Worm (Caenorhabditis elegans) whole organism, L2 larva: Measurements from ENCODE around the gene nfi-1.

Source experiments
- C34F6.9 ChIP-seq: fragments of 150-350 bp; optimal IDR thresholded peaks from 2 replicates; lab custom pipeline; 2014; ENCODE audit warnings: missing biosample characterization, missing genetic modification characterization
- F13H6.1 ChIP-seq: sonication (generic microtip); optimal IDR thresholded peaks from 2 replicates; lab custom pipeline; 2016; ENCODE audit warnings: missing genetic modification characterization, missing compliant biosample characterization
- R02D3.7 ChIP-seq: fragments of 150-350 bp; optimal IDR thresholded peaks from 2 replicates; lab custom pipeline; 2014; ENCODE audit warnings: missing biosample characterization, missing genetic modification characterization
- Y55F3AM.14 ChIP-seq: fragments of 200-800 bp; sonication (Bioruptor generic); optimal IDR thresholded peaks from 2 replicates; lab custom pipeline; 2018; ENCODE audit warnings: mild to moderate bottlenecking, missing genetic modification characterization, missing compliant biosample characterization
- alr-1 ChIP-seq: fragments of 150-350 bp; optimal IDR thresholded peaks from 2 replicates; lab custom pipeline; 2014; ENCODE audit warnings: missing biosample characterization, missing genetic modification characterization
- aly-2 ChIP-seq: fragments of 150-350 bp; optimal IDR thresholded peaks from 2 replicates; lab custom pipeline; 2014; ENCODE audit warnings: missing biosample characterization, missing genetic modification characterization
- ama-1 ChIP-seq: fragments of 150-350 bp; optimal IDR thresholded peaks from 2 replicates; lab custom pipeline; 2018; ENCODE audit warnings: inconsistent platforms
- blmp-1 ChIP-seq: sonication (generic microtip); optimal IDR thresholded peaks from 2 replicates; lab custom pipeline; 2017; ENCODE audit warnings: missing genetic modification characterization, mild to moderate bottlenecking, missing compliant biosample characterization, antibody characterized with exemption, moderate library complexity; ENCODE audit not compliant: insufficient read depth
- ceh-16 ChIP-seq: fragments of 150-350 bp; optimal IDR thresholded peaks from 2 replicates; lab custom pipeline; 2014; ENCODE audit warnings: missing biosample characterization, missing genetic modification characterization
- ceh-82 ChIP-seq: fragments of 150-350 bp; optimal IDR thresholded peaks from 2 replicates; lab custom pipeline; 2014; ENCODE audit warnings: missing biosample characterization, missing genetic modification characterization
- crh-2 ChIP-seq: sonication (generic microtip); optimal IDR thresholded peaks from 2 replicates; lab custom pipeline; 2017; ENCODE audit warnings: missing biosample characterization, missing genetic modification characterization
- dmd-4 ChIP-seq: sonication (generic microtip); optimal IDR thresholded peaks from 2 replicates; lab custom pipeline; 2017; ENCODE audit warnings: missing biosample characterization, missing genetic modification characterization
- egl-27 ChIP-seq: sonication (generic microtip); optimal IDR thresholded peaks from 3 replicates; lab custom pipeline; 2017; ENCODE audit warnings: missing biosample characterization, missing genetic modification reagents, missing genetic modification characterization
- elt-1 ChIP-seq: fragments of 150-350 bp; optimal IDR thresholded peaks from 2 replicates; lab custom pipeline; 2014; ENCODE audit warnings: missing biosample characterization, missing genetic modification characterization
- elt-3 ChIP-seq: sonication (generic microtip); optimal IDR thresholded peaks from 2 replicates; lab custom pipeline; 2017; ENCODE audit warnings: missing biosample characterization, missing genetic modification characterization
- fos-1 ChIP-seq: fragments of 150-350 bp; optimal IDR thresholded peaks from 2 replicates; lab custom pipeline; 2014; ENCODE audit warnings: missing biosample characterization, missing genetic modification characterization
- gmeb-1 ChIP-seq: fragments of 150-350 bp; optimal IDR thresholded peaks from 2 replicates; lab custom pipeline; 2014; ENCODE audit warnings: missing biosample characterization, missing genetic modification characterization
- lin-11 ChIP-seq: fragments of 150-350 bp; sonication (generic microtip); optimal IDR thresholded peaks from 2 replicates; lab custom pipeline; 2014; ENCODE audit warnings: missing biosample characterization, missing genetic modification characterization, inconsistent platforms, mixed read lengths
- lin-13 ChIP-seq: fragments of 150-350 bp; optimal IDR thresholded peaks from 2 replicates; lab custom pipeline; 2014; ENCODE audit warnings: missing biosample characterization, missing genetic modification reagents, missing genetic modification characterization
- lin-39 ChIP-seq: fragments of 150-350 bp; optimal IDR thresholded peaks from 2 replicates; lab custom pipeline; 2014; ENCODE audit warnings: missing biosample characterization, missing genetic modification reagents, missing genetic modification characterization
- lsy-2 ChIP-seq, 2 experiments: fragments of 150-350 bp in 1 of 2; sonication (generic microtip) in 1 of 2; optimal IDR thresholded peaks; 2 replicates each; lab custom pipeline; 2014 to 2017; ENCODE audit warnings: missing biosample characterization in 2 of 2, missing genetic modification characterization in 2 of 2
- mbf-1 ChIP-seq: sonication (generic microtip); optimal IDR thresholded peaks from 2 replicates; lab custom pipeline; 2017; ENCODE audit warnings: missing biosample characterization, missing genetic modification characterization
- mdl-1 ChIP-seq, 2 experiments: fragments of 150-350 bp in 1 of 2; sonication (generic microtip) in 1 of 2; optimal IDR thresholded peaks; 2 replicates each; lab custom pipeline; 2017; ENCODE audit warnings: missing biosample characterization in 2 of 2, missing genetic modification characterization in 2 of 2
- nhr-10 ChIP-seq: sonication (generic microtip); optimal IDR thresholded peaks from 2 replicates; lab custom pipeline; 2017; ENCODE audit warnings: missing biosample characterization, missing genetic modification characterization
- nhr-11 ChIP-seq: fragments of 150-350 bp; optimal IDR thresholded peaks from 2 replicates; lab custom pipeline; 2014; ENCODE audit warnings: missing biosample characterization, missing genetic modification characterization
- nhr-12 ChIP-seq: fragments of 150-350 bp; optimal IDR thresholded peaks from 2 replicates; lab custom pipeline; 2014; ENCODE audit warnings: missing biosample characterization, missing genetic modification characterization
- nhr-21 ChIP-seq: fragments of 150-350 bp; optimal IDR thresholded peaks from 2 replicates; lab custom pipeline; 2014; ENCODE audit warnings: missing biosample characterization, missing genetic modification characterization
- nhr-23 ChIP-seq: fragments of 150-350 bp; optimal IDR thresholded peaks from 2 replicates; lab custom pipeline; 2014; ENCODE audit warnings: missing biosample characterization, missing genetic modification reagents, missing genetic modification characterization
- nhr-237 ChIP-seq: fragments of 150-350 bp; optimal IDR thresholded peaks from 2 replicates; lab custom pipeline; 2014; ENCODE audit warnings: missing biosample characterization, missing genetic modification characterization
- nhr-25 ChIP-seq: fragments of 150-350 bp; sonication (generic microtip); optimal IDR thresholded peaks from 3 replicates; lab custom pipeline; 2014; ENCODE audit warnings: missing biosample characterization, missing genetic modification characterization
- nhr-77 ChIP-seq: fragments of 150-350 bp; optimal IDR thresholded peaks from 2 replicates; lab custom pipeline; 2014; ENCODE audit warnings: missing biosample characterization, missing genetic modification characterization
- sem-4 ChIP-seq: fragments of 150-350 bp; optimal IDR thresholded peaks from 2 replicates; lab custom pipeline; 2014; ENCODE audit warnings: missing biosample characterization, missing genetic modification reagents, missing genetic modification characterization
- sma-3 ChIP-seq: sonication (generic microtip); optimal IDR thresholded peaks from 2 replicates; lab custom pipeline; 2016; ENCODE audit warnings: missing genetic modification reagents, missing genetic modification characterization, missing compliant biosample characterization
- sma-9 ChIP-seq, 2 experiments: fragments of 150-350 bp in 1 of 2; sonication (generic microtip) in 1 of 2; optimal IDR thresholded peaks; 2 replicates each; lab custom pipeline; 2014 to 2016; ENCODE audit warnings: missing genetic modification characterization in 2 of 2, mild to moderate bottlenecking in 1 of 2, missing biosample characterization in 1 of 2, missing compliant biosample characterization in 1 of 2, missing genetic modification reagents in 1 of 2, moderate library complexity in 1 of 2
- unc-55 ChIP-seq: fragments of 150-350 bp; sonication (generic microtip); optimal IDR thresholded peaks from 3 replicates; lab custom pipeline; 2014; ENCODE audit warnings: missing biosample characterization, missing genetic modification reagents, missing genetic modification characterization
- unc-62 ChIP-seq: fragments of 150-350 bp; optimal IDR thresholded peaks from 2 replicates; lab custom pipeline; 2014; ENCODE audit warnings: missing biosample characterization, missing genetic modification reagents, missing genetic modification characterization
- zag-1 ChIP-seq: fragments of 150-350 bp; optimal IDR thresholded peaks from 2 replicates; lab custom pipeline; 2014; ENCODE audit warnings: missing biosample characterization, missing genetic modification characterization
- ztf-1 ChIP-seq: fragments of 200-800 bp; sonication (Bioruptor generic); conservative IDR thresholded peaks from 2 replicates; pipeline ENCODE4 v1.3.6; 2022; ENCODE audit warnings: missing genetic modification characterization, missing compliant biosample characterization
- ztf-11 ChIP-seq: sonication (generic microtip); optimal IDR thresholded peaks from 2 replicates; lab custom pipeline; 2017; ENCODE audit warnings: missing biosample characterization, missing genetic modification characterization
- ztf-4 ChIP-seq: fragments of 150-350 bp; optimal IDR thresholded peaks from 2 replicates; lab custom pipeline; 2014; ENCODE audit warnings: missing biosample characterization, missing genetic modification characterization

nfi-1 gene

ce11 chrII:7544782-7545181, 6.8 kb downstream of the nfi-1 start:
- no peak for TF ChIP-seq sma-3
- TF ChIP-seq elt-1: no peak
- TF ChIP-seq nhr-25 (tag; lab: Kevin White, UChicago): no peak
- TF ChIP-seq nhr-21: no peak

ce11 chrII:7545364-7545763, 7.4 kb downstream of the nfi-1 start:
- TF ChIP-seq zag-1 (tag; lab: Kevin White, UChicago): no peak
- no peak for TF ChIP-seq mdl-1 (tag; optimal IDR thresholded peaks at IDR 0.05; lab: Kevin White, UChicago)
- peak; percentile 74 for TF ChIP-seq nhr-21
- no peak for TF ChIP-seq F13H6.1
- TF ChIP-seq ceh-16 (tag; lab: Kevin White, UChicago): no peak
- TF ChIP-seq unc-55 (GFP tag; lab: Kevin White, UChicago): peak; percentile 35
- TF ChIP-seq sma-9 (GFP tag; optimal IDR thresholded peaks at IDR 0.05; lab: Kevin White, UChicago): no peak
- no peak for TF ChIP-seq sma-9 (tag; optimal IDR thresholded peaks at IDR 0.05; lab: Kevin White, UChicago)
- no peak for TF ChIP-seq C34F6.9 (tag; lab: Kevin White, UChicago)
- no peak for TF ChIP-seq nhr-11
- TF ChIP-seq sma-3: no peak
- no peak for TF ChIP-seq sem-4 (tag; lab: Kevin White, UChicago)
- TF ChIP-seq gmeb-1: no peak
- TF ChIP-seq dmd-4 (tag; lab: Kevin White, UChicago): no peak
- TF ChIP-seq Y55F3AM.14 (GFP tag; lab: Kevin White, UChicago): no peak
- no peak for TF ChIP-seq lin-13 (GFP tag; lab: Kevin White, UChicago)
- no peak for TF ChIP-seq crh-2 (tag; lab: Kevin White, UChicago)
- no peak for TF ChIP-seq ceh-82 (tag; lab: Kevin White, UChicago)
- no peak for TF ChIP-seq nhr-23 (tag; lab: Kevin White, UChicago)
- TF ChIP-seq ztf-11 (tag; lab: Kevin White, UChicago): no peak
- no peak for TF ChIP-seq nhr-237 (tag; lab: Kevin White, UChicago)
- TF ChIP-seq fos-1 (tag; lab: Kevin White, UChicago): peak; percentile 7
- no peak for TF ChIP-seq elt-3 (tag; lab: Kevin White, UChicago)
- no peak for TF ChIP-seq lin-11 (tag; lab: Kevin White, UChicago)
- TF ChIP-seq nhr-10: no peak
- TF ChIP-seq nhr-12 (tag; lab: Kevin White, UChicago): no peak
- TF ChIP-seq ztf-1 (GFP tag; lab: Robert Waterston, UW): no peak
- TF ChIP-seq ztf-4 (tag; lab: Kevin White, UChicago): no peak
- TF ChIP-seq ama-1 (lab: Kevin White, UChicago): peak; percentile 74
- no peak for TF ChIP-seq lsy-2 (tag; optimal IDR thresholded peaks at IDR 0.05; lab: Kevin White, UChicago)
- no peak for TF ChIP-seq nhr-77 (tag; lab: Kevin White, UChicago)
- no peak for TF ChIP-seq R02D3.7 (tag; lab: Kevin White, UChicago)
- TF ChIP-seq nhr-25 (tag; lab: Kevin White, UChicago): no peak
- TF ChIP-seq blmp-1 (tag; lab: Kevin White, UChicago): peak; percentile 5
- TF ChIP-seq egl-27 (tag; lab: Kevin White, UChicago): no peak
- TF ChIP-seq lin-39 (tag; lab: Kevin White, UChicago): no peak
- no peak for TF ChIP-seq mbf-1
- TF ChIP-seq elt-1: no peak
- no peak for TF ChIP-seq unc-62 (GFP tag; lab: Kevin White, UChicago)

ce11 chrII:7547269-7547668, 9.3 kb downstream of the nfi-1 start:
- TF ChIP-seq lsy-2 (tag; optimal IDR thresholded peaks at IDR 0.05; lab: Kevin White, UChicago): no peak
- TF ChIP-seq aly-2 (tag; lab: Kevin White, UChicago): no peak
- TF ChIP-seq nhr-12 (tag; lab: Kevin White, UChicago): no peak
- no peak for TF ChIP-seq mbf-1
- no peak for TF ChIP-seq C34F6.9 (tag; lab: Kevin White, UChicago)
- no peak for TF ChIP-seq egl-27 (tag; lab: Kevin White, UChicago)
- TF ChIP-seq alr-1 (tag; lab: Kevin White, UChicago): no peak
- no peak for TF ChIP-seq nhr-25 (tag; lab: Kevin White, UChicago)
- TF ChIP-seq zag-1 (tag; lab: Kevin White, UChicago): no peak
- TF ChIP-seq gmeb-1: no peak
- TF ChIP-seq ztf-11 (tag; lab: Kevin White, UChicago): no peak
- no peak for TF ChIP-seq sma-9 (GFP tag; optimal IDR thresholded peaks at IDR 0.05; lab: Kevin White, UChicago)
- TF ChIP-seq sma-9 (tag; optimal IDR thresholded peaks at IDR 0.05; lab: Kevin White, UChicago): no peak
- TF ChIP-seq nhr-237 (tag; lab: Kevin White, UChicago): no peak
- no peak for TF ChIP-seq nhr-77 (tag; lab: Kevin White, UChicago)
